Fruit fly (Drosophila melanogaster) whole organism, pupa: Measurements from ENCODE around the gene CG15570.

Source experiments
- CG10348 ChIP-seq: fragments of 200-800 bp; sonication (Bioruptor generic); IDR thresholded peaks from 2 replicates; pipeline ENCODE4 v1.3.6; 2022; ENCODE audit warnings: missing biosample characterization, missing genetic modification characterization
- CG12605 ChIP-seq: fragments of 200-800 bp; sonication (Bioruptor generic); IDR thresholded peaks from 2 replicates; pipeline ENCODE4 v1.3.6; 2022; ENCODE audit warnings: missing biosample characterization, missing genetic modification characterization
- CG13204 ChIP-seq: fragments of 200-800 bp; sonication (Bioruptor generic); optimal IDR thresholded peaks from 2 replicates; lab custom pipeline; 2018; ENCODE audit warnings: missing biosample characterization, mild to moderate bottlenecking, missing genetic modification characterization, moderate library complexity
- CG14655 ChIP-seq: fragments of 200-800 bp; sonication (Bioruptor generic); optimal IDR thresholded peaks from 3 replicates; lab custom pipeline; 2017; ENCODE audit warnings: mild to moderate bottlenecking, missing biosample characterization, missing genetic modification reagents, missing genetic modification characterization
- CG15710 ChIP-seq: fragments of 200-800 bp; sonication (Bioruptor generic); optimal IDR thresholded peaks from 2 replicates; lab custom pipeline; 2018; ENCODE audit warnings: missing biosample characterization, mild to moderate bottlenecking, missing genetic modification characterization, moderate library complexity
- CG17806 ChIP-seq: fragments of 200-800 bp; sonication (Bioruptor generic); optimal IDR thresholded peaks from 2 replicates; lab custom pipeline; 2018; ENCODE audit warnings: missing biosample characterization, mild to moderate bottlenecking, missing genetic modification characterization, moderate library complexity
- CG32121 ChIP-seq: fragments of 200-800 bp; sonication (Bioruptor generic); IDR thresholded peaks from 2 replicates; pipeline ENCODE4 v1.3.6; 2022; ENCODE audit warnings: missing biosample characterization, missing genetic modification characterization
- CG34367 ChIP-seq: fragments of 200-800 bp; sonication (Bioruptor generic); optimal IDR thresholded peaks from 2 replicates; lab custom pipeline; 2018; ENCODE audit warnings: missing biosample characterization, mild to moderate bottlenecking, missing genetic modification characterization
- CG4496 ChIP-seq: fragments of 200-800 bp; sonication (Bioruptor generic); IDR thresholded peaks from 3 replicates; pipeline ENCODE4 v1.3.6; 2022; ENCODE audit warnings: missing biosample characterization, missing genetic modification characterization
- CG8159 ChIP-seq: fragments of 200-800 bp; sonication (Bioruptor generic); optimal IDR thresholded peaks from 3 replicates; lab custom pipeline; 2018; ENCODE audit warnings: missing biosample characterization, mild to moderate bottlenecking, missing genetic modification characterization, moderate library complexity
- CG8301 ChIP-seq: fragments of 200-800 bp; sonication (Bioruptor generic); optimal IDR thresholded peaks from 2 replicates; lab custom pipeline; 2018; ENCODE audit warnings: missing biosample characterization, mild to moderate bottlenecking, missing genetic modification characterization
- CG9948 ChIP-seq: fragments of 200-800 bp; sonication (Bioruptor generic); optimal IDR thresholded peaks from 2 replicates; lab custom pipeline; 2018; ENCODE audit warnings: missing biosample characterization, mild to moderate bottlenecking, missing genetic modification characterization, moderate library complexity
- D1 ChIP-seq: fragments of 200-800 bp; sonication (Bioruptor generic); optimal IDR thresholded peaks from 2 replicates; lab custom pipeline; 2018; ENCODE audit warnings: missing biosample characterization, mild to moderate bottlenecking, missing genetic modification characterization, moderate library complexity
- EcR ChIP-seq: fragments of 200-800 bp; sonication (Bioruptor generic); optimal IDR thresholded peaks from 3 replicates; lab custom pipeline; 2019; ENCODE audit warnings: missing biosample characterization, missing genetic modification characterization, mild to moderate bottlenecking, moderate library complexity, missing genetic modification reagents
- Ets98B ChIP-seq: fragments of 200-800 bp; sonication (Bioruptor generic); IDR thresholded peaks from 2 replicates; pipeline ENCODE4 v1.3.6; 2022; ENCODE audit warnings: missing biosample characterization, missing genetic modification characterization
- Pif1A ChIP-seq: fragments of 200-800 bp; sonication (Bioruptor generic); optimal IDR thresholded peaks from 3 replicates; lab custom pipeline; 2016; ENCODE audit warnings: missing biosample characterization, missing genetic modification characterization
- Pif1B ChIP-seq: fragments of 200-800 bp; sonication (Bioruptor generic); optimal IDR thresholded peaks from 3 replicates; lab custom pipeline; 2016; ENCODE audit warnings: missing biosample characterization, missing genetic modification characterization
- Snoo ChIP-seq: fragments of 200-800 bp; sonication (Bioruptor generic); optimal IDR thresholded peaks from 3 replicates; lab custom pipeline; 2017; ENCODE audit warnings: missing biosample characterization, mild to moderate bottlenecking, missing genetic modification characterization, inconsistent platforms
- fd96Ca ChIP-seq: fragments of 200-800 bp; sonication (Bioruptor generic); IDR thresholded peaks from 3 replicates; pipeline ENCODE4 v1.3.6; 2022; ENCODE audit warnings: missing biosample characterization, missing genetic modification characterization
- gl ChIP-seq: fragments of 200-800 bp; sonication (Bioruptor generic); optimal IDR thresholded peaks from 2 replicates; lab custom pipeline; 2018; ENCODE audit warnings: missing biosample characterization, mild to moderate bottlenecking, missing genetic modification characterization
- rn ChIP-seq: fragments of 200-800 bp; sonication (Bioruptor generic); IDR thresholded peaks from 2 replicates; pipeline ENCODE4 v1.3.6; 2022; ENCODE audit warnings: missing biosample characterization, missing genetic modification characterization

CG15570 gene

dm6 chrX:4246039-4246438 is 28.1 kb downstream of the CG15570 start, which contains the start of gene Muc4B:
Gene Muc4B (minus strand): TSS chrX:4246139.
- TF ChIP-seq EcR (GFP tag; lab: Kevin White, UChicago) (no peak), CG8301 (tag; lab: Kevin White, UChicago) (no peak), CG15710 (tag; lab: Kevin White, UChicago) (no peak), CG12605 (GFP tag; lab: Robert Waterston, UW) (no peak), CG32121 (no peak), CG9948 (tag; lab: Kevin White, UChicago) (no peak), CG13204 (GFP tag; lab: Kevin White, UChicago) (no peak), Snoo (no peak)
- TF ChIP-seq, all 21 proteins: peak for 0

dm6 chrX:4247013-4247412 is 29.0 kb downstream of the CG15570 start, which contains the start of gene CG43134:
Gene CG43134 (plus strand): TSS chrX:4247313.
- TF ChIP-seq CG34367 (tag; lab: Kevin White, UChicago) (no peak), Pif1B (no peak), rn (GFP tag; lab: Robert Waterston, UW) (no peak), CG8301 (tag; lab: Kevin White, UChicago) (no peak), Ets98B (GFP tag; lab: Robert Waterston, UW) (no peak), CG13204 (GFP tag; lab: Kevin White, UChicago) (no peak), CG8159 (tag; lab: Kevin White, UChicago) (no peak), CG9948 (tag; lab: Kevin White, UChicago) (no peak)
- TF ChIP-seq, all 21 proteins: peak for 0

dm6 chrX:4248077-4248476 is 30.1 kb downstream of the CG15570 start, which contains the start of gene CG43135:
Gene CG43135 (plus strand): TSS chrX:4248377.
- no peak for TF ChIP-seq CG12605 (GFP tag; lab: Robert Waterston, UW)
- no peak for TF ChIP-seq CG8159 (tag; lab: Kevin White, UChicago)
- no peak for TF ChIP-seq D1
- TF ChIP-seq CG15710 (tag; lab: Kevin White, UChicago): no peak
- TF ChIP-seq CG10348: no peak
- no peak for TF ChIP-seq EcR (GFP tag; lab: Kevin White, UChicago)
- TF ChIP-seq CG8301 (tag; lab: Kevin White, UChicago): no peak
- TF ChIP-seq Pif1B: no peak

- TF ChIP-seq CG13204 (GFP tag; lab: Kevin White, UChicago) (no peak), CG34367 (tag; lab: Kevin White, UChicago) (no peak), Pif1B (no peak), CG9948 (tag; lab: Kevin White, UChicago) (no peak), D1 (no peak), Snoo (no peak), CG8301 (tag; lab: Kevin White, UChicago) (no peak), CG12605 (GFP tag; lab: Robert Waterston, UW) (no peak), rn (GFP tag; lab: Robert Waterston, UW) (no peak), CG32121 (no peak), CG14655 (GFP tag; lab: Kevin White, UChicago) (no peak), EcR (GFP tag; lab: Kevin White, UChicago) (no peak)
Measured at dm6 chrX:4252690-4253089, 34.7 kb downstream of the CG15570 start, which contains the start of gene CG15576. Gene CG15576 (minus strand): TSS chrX:4252790.

dm6 chrX:4262661-4263060 is 44.7 kb downstream of the CG15570 start:
- TF ChIP-seq Pif1A (GFP tag; lab: Kevin White, UChicago): peak; percentile 27
- no peak for TF ChIP-seq Pif1B
- peak; percentile 14 for TF ChIP-seq CG34367 (tag; lab: Kevin White, UChicago)
- TF ChIP-seq CG17806: peak; percentile 32
- TF ChIP-seq CG9948 (tag; lab: Kevin White, UChicago): peak; percentile 40
- peak; percentile 43 for TF ChIP-seq CG15710 (tag; lab: Kevin White, UChicago)
- TF ChIP-seq D1: no peak
- peak; percentile 46 for TF ChIP-seq CG8159 (tag; lab: Kevin White, UChicago)
- TF ChIP-seq CG32121: no peak
- peak; percentile 26; the same call in 1 of the 2 replicates for TF ChIP-seq Ets98B (GFP tag; lab: Robert Waterston, UW)
- TF ChIP-seq CG14655 (GFP tag; lab: Kevin White, UChicago): peak; percentile 46
- no peak for TF ChIP-seq CG10348
- peak; percentile 46; the same call in 1 of the 3 replicates for TF ChIP-seq fd96Ca (GFP tag; lab: Robert Waterston, UW)
- no peak for TF ChIP-seq CG13204 (GFP tag; lab: Kevin White, UChicago)
- no peak for TF ChIP-seq gl (tag; lab: Kevin White, UChicago)
- no peak for TF ChIP-seq rn (GFP tag; lab: Robert Waterston, UW)
- TF ChIP-seq CG8301 (tag; lab: Kevin White, UChicago): peak; percentile 22
- 0 out of 3 replicates have a peak, but pooled peaks have one; percentile 37 for TF ChIP-seq CG4496 (GFP tag; lab: Robert Waterston, UW)

dm6 chrX:4264319-4264718 is 46.3 kb downstream of the CG15570 start:
- TF ChIP-seq Pif1B: no peak
- no peak for TF ChIP-seq CG34367 (tag; lab: Kevin White, UChicago)
- no peak for TF ChIP-seq D1
- TF ChIP-seq CG8301 (tag; lab: Kevin White, UChicago): peak; percentile 47
- peak; percentile 4 for TF ChIP-seq CG15710 (tag; lab: Kevin White, UChicago)
- TF ChIP-seq CG14655 (GFP tag; lab: Kevin White, UChicago): peak; percentile 53
- TF ChIP-seq EcR (GFP tag; lab: Kevin White, UChicago): no peak
- TF ChIP-seq CG9948 (tag; lab: Kevin White, UChicago): peak; percentile 13
- peak; percentile 32 for TF ChIP-seq CG8159 (tag; lab: Kevin White, UChicago)
- 0 out of 2 replicates have a peak, but pooled peaks have one; percentile 10 for TF ChIP-seq CG12605 (GFP tag; lab: Robert Waterston, UW)
- 0 out of 2 replicates have a peak, but pooled peaks have one; percentile 7 for TF ChIP-seq rn (GFP tag; lab: Robert Waterston, UW)
- TF ChIP-seq Pif1A (GFP tag; lab: Kevin White, UChicago): peak; percentile 19
- peak; percentile 66 for TF ChIP-seq Ets98B (GFP tag; lab: Robert Waterston, UW)
- peak; percentile 15 for TF ChIP-seq CG17806
- TF ChIP-seq CG32121: peak; percentile 64
- no peak for TF ChIP-seq Snoo
- peak; percentile 52; the same call in 2 of the 3 replicates for TF ChIP-seq CG4496 (GFP tag; lab: Robert Waterston, UW)
- peak; percentile 61; the same call in 2 of the 3 replicates for TF ChIP-seq fd96Ca (GFP tag; lab: Robert Waterston, UW)
- no peak for TF ChIP-seq gl (tag; lab: Kevin White, UChicago)
